Fruit fly (Drosophila melanogaster) S2 (cell line): ENCODE measurements around the gene Atg12.

ENCODE experiments used
- CG8478 ChIP-seq: fragments of >200 bp; optimal IDR thresholded peaks from 2 replicates; lab custom pipeline; 2018
- CTCF ChIP-seq, 2 experiments: fragments of >200 bp; optimal IDR thresholded peaks; 2 replicates each; lab custom pipeline; 2018

Atg12 gene

dm6 chr3L:12112967-12113366 is 23.8 kb upstream of the Atg12 start:
- no peak for TF ChIP-seq CG8478
- no peak for TF ChIP-seq CTCF (optimal IDR thresholded peaks at IDR 0.05; lab: Kevin White, UChicago)

DNA sequence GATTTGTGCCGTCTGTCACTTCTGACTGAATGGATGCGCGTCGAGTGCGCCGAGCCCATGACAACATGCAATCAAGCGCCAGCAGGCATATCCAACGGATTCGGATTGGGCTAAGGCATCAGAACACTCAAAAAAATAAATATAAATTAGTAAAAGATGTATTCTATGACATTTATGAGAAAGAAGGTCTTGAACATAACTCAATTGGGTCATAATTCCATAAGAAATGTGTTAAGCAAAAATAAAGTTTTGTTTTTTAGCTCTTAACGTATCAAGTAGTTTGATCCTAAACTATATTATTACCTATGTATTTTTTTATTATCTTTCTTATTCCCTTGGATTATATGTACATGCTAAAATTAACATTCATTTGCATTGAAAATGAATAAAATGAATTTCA is 23.2 kb upstream of the Atg12 start:
- no peak for TF ChIP-seq CG8478
- no peak for TF ChIP-seq CTCF (optimal IDR thresholded peaks at IDR 0.05; lab: Kevin White, UChicago)

DNA sequence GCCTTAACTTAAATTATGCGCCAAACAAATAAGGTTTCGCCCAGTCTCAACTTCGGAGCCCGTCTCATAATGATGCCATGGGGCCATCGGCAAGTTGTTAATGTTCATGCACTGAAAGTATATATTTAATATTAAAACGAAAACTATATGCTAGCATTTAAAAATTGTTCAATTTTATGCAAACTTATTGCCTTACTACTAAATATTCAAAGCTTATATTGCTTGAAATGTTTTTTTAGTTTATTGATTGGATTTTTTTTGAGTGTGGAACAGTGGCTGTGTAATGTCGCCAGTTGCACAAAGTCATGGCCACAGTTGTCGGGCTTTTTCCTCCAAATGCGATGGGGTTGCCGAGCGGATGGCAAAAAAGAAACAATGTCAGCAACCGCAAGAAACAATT is 22.6 kb upstream of the Atg12 start:
- no peak for TF ChIP-seq CTCF (optimal IDR thresholded peaks at IDR 0.05; lab: Kevin White, UChicago)
- no peak for TF ChIP-seq CG8478

- no peak for TF ChIP-seq CTCF (optimal IDR thresholded peaks at IDR 0.05; lab: Kevin White, UChicago)
- no peak for TF ChIP-seq CG8478
Observed at dm6 chr3L:12115103-12115502, 21.7 kb upstream of the Atg12 start.

dm6 chr3L:12115966-12116735 is 20.6 kb upstream of the Atg12 start, which contains the start of gene vers:
Gene vers (plus strand): TSS chr3L:12116101.
- no peak for TF ChIP-seq CG8478
- no peak for TF ChIP-seq CTCF (optimal IDR thresholded peaks at IDR 0.05; lab: Kevin White, UChicago)

DNA sequence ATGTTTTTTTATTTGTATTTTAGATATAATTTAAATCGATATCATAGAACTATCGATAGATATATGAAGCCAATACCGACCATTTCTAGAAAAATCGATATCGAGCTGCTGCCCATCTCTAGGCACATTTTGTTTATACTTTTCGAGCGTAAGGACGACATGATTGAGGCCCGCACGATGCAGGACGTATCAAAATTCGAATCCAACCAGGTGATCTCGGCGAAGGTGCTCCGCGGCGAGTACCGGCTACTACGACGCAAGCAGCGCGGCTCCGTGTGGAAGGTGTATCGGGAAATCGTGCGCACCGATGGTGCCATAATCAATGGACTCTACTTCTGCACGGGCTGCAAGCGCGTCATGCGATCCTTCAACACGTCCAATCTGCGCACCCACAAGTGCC is 18.6 kb upstream of the Atg12 start, which contains the start of gene ssp:
Gene ssp (plus strand): TSS at position 102 of the 400 bp plus-strand sequence.
- TF ChIP-seq CG8478 (no peak), CTCF (optimal IDR thresholded peaks at IDR 0.05; lab: Kevin White, UChicago) (no peak)

dm6 chr3L:12118631-12119030 is 18.1 kb upstream of the Atg12 start:
- no peak for TF ChIP-seq CTCF (optimal IDR thresholded peaks at IDR 0.05; lab: Kevin White, UChicago)
- no peak for TF ChIP-seq CG8478

- TF ChIP-seq CTCF (optimal IDR thresholded peaks at IDR 0.05; lab: Kevin White, UChicago) (no peak), CG8478 (no peak)
Observed at dm6 chr3L:12119875-12120485, 16.8 kb upstream of the Atg12 start, which contains the start of gene CG11560. Gene CG11560 (plus strand): TSS chr3L:12120019.

- TF ChIP-seq CG8478 (no peak), CTCF (optimal IDR thresholded peaks at IDR 0.05; lab: Kevin White, UChicago) (no peak)
Observed at dm6 chr3L:12122891-12123290, 13.9 kb upstream of the Atg12 start.

DNA sequence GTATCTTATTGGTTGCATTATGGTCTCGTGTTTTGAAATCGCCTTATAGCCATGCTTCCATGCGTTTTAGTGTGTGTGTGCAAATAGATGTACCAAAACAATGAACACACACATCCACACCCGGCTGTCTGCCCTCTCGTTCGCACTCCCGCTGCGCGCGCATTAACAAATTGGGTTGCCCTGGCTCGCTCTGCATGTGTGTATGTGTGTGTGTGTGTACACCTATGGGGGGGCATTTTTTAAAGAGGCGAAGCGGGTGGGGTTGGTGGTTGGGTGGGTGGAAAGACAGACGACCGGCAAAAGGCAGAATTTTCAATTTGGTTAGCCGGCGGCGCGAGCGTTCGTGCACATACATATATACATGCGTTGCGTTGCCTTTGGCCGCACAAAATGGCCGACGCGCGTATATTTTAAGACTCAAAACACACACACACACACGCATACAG is 12.6 kb upstream of the Atg12 start:
- TF ChIP-seq CTCF (optimal IDR thresholded peaks at IDR 0.05; lab: Kevin White, UChicago) (no peak), CG8478 (no peak)

DNA sequence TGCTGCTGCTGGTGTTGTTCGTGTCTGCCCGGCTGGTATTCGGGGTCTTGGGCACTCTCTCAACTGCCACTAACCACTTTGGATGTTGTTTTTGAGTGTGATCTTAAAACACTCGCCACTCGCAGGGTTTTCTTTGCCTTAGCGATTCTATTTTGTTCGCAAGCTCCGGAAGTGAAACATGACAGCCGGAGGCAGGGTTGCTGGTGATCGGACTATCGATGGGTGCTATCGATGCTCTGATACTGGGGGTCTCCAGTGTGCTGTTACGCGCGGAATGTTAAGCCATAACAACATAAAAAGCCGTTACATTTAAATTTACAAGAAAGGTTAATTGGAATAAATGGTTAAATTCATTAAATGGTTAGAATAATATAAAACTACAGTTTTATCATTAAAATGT is 11.8 kb upstream of the Atg12 start, which contains the start of gene yps:
Gene yps (minus strand): TSS at position 176 of the 400 bp plus-strand sequence.
- TF ChIP-seq CTCF (optimal IDR thresholded peaks at IDR 0.05; lab: Kevin White, UChicago) (peak in 1 of 2 experiments; percentile 48), CG8478 (no peak)

DNA sequence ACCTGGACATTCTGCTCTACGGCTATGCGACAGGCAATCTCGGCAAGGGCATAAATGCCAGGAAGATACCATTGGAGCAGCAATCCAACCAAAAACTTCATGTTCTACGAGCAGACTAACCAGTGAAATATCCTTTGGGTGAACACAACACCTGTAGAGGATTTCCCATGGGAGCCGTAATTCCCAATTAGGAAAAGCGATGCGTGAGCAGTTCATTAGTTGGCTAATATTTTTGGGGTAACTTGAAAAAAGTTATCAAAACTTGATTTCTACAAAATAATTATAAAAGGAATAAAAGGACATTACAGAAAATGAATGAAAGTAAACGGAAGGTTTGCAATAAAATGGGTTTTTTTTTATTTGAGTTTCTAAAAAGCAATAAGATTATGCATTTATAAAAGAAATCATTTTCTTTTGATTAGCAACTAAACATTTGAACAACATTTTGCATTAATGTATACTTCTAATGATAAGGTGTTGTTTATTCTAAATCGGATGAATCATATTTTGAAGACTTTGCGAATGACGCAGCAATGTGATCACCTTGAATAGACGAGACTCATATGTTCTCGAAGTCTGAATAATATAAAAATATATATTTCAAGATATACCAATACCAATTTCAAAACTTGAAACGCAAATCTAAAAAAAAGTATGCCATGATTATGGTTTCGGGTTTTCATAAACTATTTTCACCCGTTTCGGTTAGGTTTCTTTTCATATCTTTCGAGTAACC is 9.3 kb upstream of the Atg12 start, which contains the start of the genes Ir68b and CG34241:
Gene Ir68b (minus strand): TSS at position 101 of the 736 bp plus-strand sequence.
Gene CG34241 (plus strand): TSS at position 686 of the 736 bp plus-strand sequence.
- TF ChIP-seq CG8478: no peak

DNA sequence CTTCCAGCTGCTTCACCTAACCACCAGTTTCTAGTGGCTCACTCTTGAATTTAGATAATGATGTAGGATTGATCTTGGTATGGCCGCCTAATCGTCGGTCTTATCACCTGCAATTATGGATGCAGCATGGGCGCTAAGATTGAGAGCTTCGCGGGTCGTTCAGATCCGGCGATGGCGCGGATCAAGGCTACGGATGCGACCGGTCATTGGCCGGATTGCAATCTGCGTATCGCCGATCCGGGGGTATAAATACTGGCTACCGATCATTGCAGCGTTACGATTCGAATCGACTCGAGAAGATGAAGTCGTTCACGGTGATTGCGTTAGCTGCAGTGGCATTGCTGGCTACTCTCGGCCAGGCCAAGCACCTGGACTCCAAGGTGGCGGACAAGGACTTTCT is 7.7 kb upstream of the Atg12 start, which contains the start of gene Lsp2:
Gene Lsp2 (plus strand): TSS at position 283 of the 400 bp plus-strand sequence.
- TF ChIP-seq CG8478 (no peak), CTCF (optimal IDR thresholded peaks at IDR 0.05; lab: Kevin White, UChicago) (no peak)

dm6 chr3L:12131918-12132317 is 4.8 kb upstream of the Atg12 start, which contains the start of gene DEF8:
Gene DEF8 (plus strand): TSS chr3L:12132146.
- TF ChIP-seq CG8478 (no peak), CTCF (optimal IDR thresholded peaks at IDR 0.05; lab: Kevin White, UChicago) (peak in 1 of 2 experiments; percentile 7)
